Worm (Caenorhabditis elegans) whole organism, L3 larva: Measurements from ENCODE around the gene Y69A2AR.23.

ENCODE experiments used
- R02D3.7 ChIP-seq: fragments of 150-350 bp; optimal IDR thresholded peaks from 2 replicates; lab custom pipeline; 2014; ENCODE audit warnings: missing biosample characterization, missing genetic modification characterization
- ceh-28 ChIP-seq: fragments of 150-350 bp; optimal IDR thresholded peaks from 2 replicates; lab custom pipeline; 2014; ENCODE audit warnings: missing biosample characterization, missing genetic modification reagents, missing genetic modification characterization
- lin-39 ChIP-seq: fragments of 150-350 bp; optimal IDR thresholded peaks from 2 replicates; lab custom pipeline; 2018; ENCODE audit warnings: missing biosample characterization, missing genetic modification reagents, missing genetic modification characterization
- nhr-12 ChIP-seq: fragments of 150-350 bp; optimal IDR thresholded peaks from 2 replicates; lab custom pipeline; 2014; ENCODE audit warnings: missing biosample characterization, missing genetic modification characterization
- nhr-76 ChIP-seq: fragments of 150-350 bp; sonication (generic microtip); optimal IDR thresholded peaks from 5 replicates; lab custom pipeline; 2014; ENCODE audit warnings: missing biosample characterization, missing genetic modification characterization
- snpc-4 ChIP-seq: fragments of 150-350 bp; optimal IDR thresholded peaks from 2 replicates; lab custom pipeline; 2014; ENCODE audit warnings: missing biosample characterization, missing genetic modification characterization
- tbx-2 ChIP-seq: sonication (generic microtip); optimal IDR thresholded peaks from 2 replicates; lab custom pipeline; 2016; ENCODE audit warnings: mild to moderate bottlenecking, missing genetic modification characterization, missing compliant biosample characterization
- unc-39 ChIP-seq: sonication (generic microtip); optimal IDR thresholded peaks from 4 replicates; lab custom pipeline; 2017; ENCODE audit warnings: missing biosample characterization, missing genetic modification characterization

- TF ChIP-seq tbx-2 (tag; lab: Kevin White, UChicago) (no peak), unc-39 (no peak), nhr-76 (tag; lab: Kevin White, UChicago) (no peak), ceh-28 (tag; lab: Kevin White, UChicago) (no peak), R02D3.7 (tag; lab: Kevin White, UChicago) (no peak), nhr-12 (tag; lab: Kevin White, UChicago) (no peak), snpc-4 (tag; lab: Kevin White, UChicago) (no peak), lin-39 (no peak)
Measured at ce11 chrIV:2542001-2542400, 9.5 kb downstream of the Y69A2AR.23 start, which contains the start of gene sprr-3.
